Comparison of ENCODE assay signal across 1 fruit fly cellular context in genomic region chr3L:8446050-8446781, dm6.
TF ChIP-seq lines count a peak whose summit lies in the region.

No protein-coding gene starts in this region.

TF ChIP-seq in whole organism, embryonic, 481 proteins besides CTCF, POLR2A, EP300 and RAD21 (continued from another document and continues in another):
- TF ChIP-seq CG5180 (GFP tag; optimal IDR thresholded peaks at IDR 0.05; lab: Kevin White, UChicago) (peak; percentile 12), CG12155 (GFP tag; optimal IDR thresholded peaks at IDR 0.05; lab: Kevin White, UChicago) (peak; percentile 67), Hsf (GFP tag; optimal IDR thresholded peaks at IDR 0.05; lab: Kevin White, UChicago) (peak; percentile 54), NC2β (GFP tag; optimal IDR thresholded peaks at IDR 0.05; lab: Kevin White, UChicago) (no peak), mirr (GFP tag; optimal IDR thresholded peaks at IDR 0.05; lab: Kevin White, UChicago) (peak; percentile 58), pb (GFP tag; optimal IDR thresholded peaks at IDR 0.05; lab: Kevin White, UChicago) (no peak), da (GFP tag; optimal IDR thresholded peaks at IDR 0.05; lab: Kevin White, UChicago) (no peak), repo (GFP tag; optimal IDR thresholded peaks at IDR 0.05; lab: Kevin White, UChicago) (no peak), Sox100B (GFP tag; optimal IDR thresholded peaks at IDR 0.05; lab: Kevin White, UChicago) (peak; percentile 32), Antp (GFP tag; optimal IDR thresholded peaks at IDR 0.05; lab: Kevin White, UChicago) (peak; percentile 43), hkb (optimal IDR thresholded peaks at IDR 0.05; lab: Kevin White, UChicago) (no peak), hkb (GFP tag; IDR thresholded peaks at IDR 0.05; lab: Robert Waterston, UW) (peak; percentile 66), cas (GFP tag; IDR thresholded peaks at IDR 0.05; lab: Robert Waterston, UW) (no peak), CG30403 (GFP tag; optimal IDR thresholded peaks at IDR 0.05; lab: Kevin White, UChicago) (peak; percentile 62), CG12744 (GFP tag; optimal IDR thresholded peaks at IDR 0.05; lab: Kevin White, UChicago) (no peak), Mrtf (GFP tag; IDR thresholded peaks at IDR 0.05; lab: Robert Waterston, UW) (peak; percentile 46; the same call in 1 of the 3 replicates), exex (tag; optimal IDR thresholded peaks at IDR 0.05; lab: Kevin White, UChicago) (peak; percentile 40), Vsx1 (GFP tag; optimal IDR thresholded peaks at IDR 0.05; lab: Kevin White, UChicago) (no peak), twi (tag; optimal IDR thresholded peaks at IDR 0.05; lab: Kevin White, UChicago) (no peak), CG9215 (GFP tag; IDR thresholded peaks at IDR 0.05; lab: Robert Waterston, UW) (0 out of 2 replicates have a peak, but pooled peaks have one; percentile 7), CG9817 (tag; optimal IDR thresholded peaks at IDR 0.05; lab: Kevin White, UChicago) (peak; percentile 60), CG13296 (GFP tag; optimal IDR thresholded peaks at IDR 0.05; lab: Kevin White, UChicago) (peak; percentile 69), lmd (GFP tag; IDR thresholded peaks at IDR 0.05; lab: Robert Waterston, UW) (peak; percentile 63; the same call in 1 of the 2 replicates), CG11504 (tag; optimal IDR thresholded peaks at IDR 0.05; lab: Kevin White, UChicago) (peak; percentile 71), CG12391 (tag; optimal IDR thresholded peaks at IDR 0.05; lab: Kevin White, UChicago) (peak; percentile 54), CG42726 (GFP tag; IDR thresholded peaks at IDR 0.05; lab: Robert Waterston, UW; ENCODE audit: partially characterized antibody) (no peak), CG18476 (GFP tag; optimal IDR thresholded peaks at IDR 0.05; lab: Kevin White, UChicago) (peak; percentile 5), CG5953 (GFP tag; IDR thresholded peaks at IDR 0.05; lab: Robert Waterston, UW) (peak; percentile 13; the same call in 1 of the 2 replicates), oc (tag; optimal IDR thresholded peaks at IDR 0.05; lab: Kevin White, UChicago) (no peak), CG4820 (GFP tag; optimal IDR thresholded peaks at IDR 0.05; lab: Kevin White, UChicago) (peak; percentile 3), CG10543 (GFP tag; optimal IDR thresholded peaks at IDR 0.05; lab: Kevin White, UChicago) (peak; percentile 65), HLH54F (GFP tag; optimal IDR thresholded peaks at IDR 0.05; lab: Kevin White, UChicago) (peak; percentile 35), E2f2 (GFP tag; IDR thresholded peaks at IDR 0.05; lab: Robert Waterston, UW) (peak; percentile 22; the same call in 1 of the 2 replicates), eyg (GFP tag; optimal IDR thresholded peaks at IDR 0.05; lab: Kevin White, UChicago) (no peak), Dek (tag; optimal IDR thresholded peaks at IDR 0.05; lab: Kevin White, UChicago) (peak; percentile 38), cwo (GFP tag; optimal IDR thresholded peaks at IDR 0.05; lab: Kevin White, UChicago) (peak; percentile 30), Sry-δ (GFP tag; optimal IDR thresholded peaks at IDR 0.05; lab: Kevin White, UChicago) (peak; percentile 16), CG3281 (GFP tag; optimal IDR thresholded peaks at IDR 0.05; lab: Kevin White, UChicago) (peak; percentile 69), grau (tag; optimal IDR thresholded peaks at IDR 0.05; lab: Kevin White, UChicago) (peak; percentile 75), B-H2 (GFP tag; optimal IDR thresholded peaks at IDR 0.05; lab: Kevin White, UChicago) (peak; percentile 46), Ada2b (GFP tag; IDR thresholded peaks at IDR 0.05; lab: Robert Waterston, UW) (peak; percentile 59), CG13424 (tag; optimal IDR thresholded peaks at IDR 0.05; lab: Kevin White, UChicago) (peak; percentile 59), slou (GFP tag; optimal IDR thresholded peaks at IDR 0.05; lab: Kevin White, UChicago) (peak; percentile 1), CG12942 (GFP tag; optimal IDR thresholded peaks at IDR 0.05; lab: Kevin White, UChicago) (no peak), CG14710 (tag; optimal IDR thresholded peaks at IDR 0.05; lab: Kevin White, UChicago) (no peak), tio (GFP tag; optimal IDR thresholded peaks at IDR 0.05; lab: Kevin White, UChicago) (peak; percentile 46), nau (GFP tag; optimal IDR thresholded peaks at IDR 0.05; lab: Kevin White, UChicago) (no peak), her (GFP tag; optimal IDR thresholded peaks at IDR 0.05; lab: Kevin White, UChicago) (peak; percentile 64), Mad (GFP tag; optimal IDR thresholded peaks at IDR 0.05; lab: Kevin White, UChicago) (peak; percentile 17), CG9932 (GFP tag; IDR thresholded peaks at IDR 0.05; lab: Robert Waterston, UW) (peak; percentile 79), unpg (GFP tag; optimal IDR thresholded peaks at IDR 0.05; lab: Kevin White, UChicago) (peak; percentile 72), seq (GFP tag; IDR thresholded peaks at IDR 0.05; lab: Robert Waterston, UW) (peak; percentile 45; the same call in 1 of the 2 replicates), fd96Cb (tag; optimal IDR thresholded peaks at IDR 0.05; lab: Kevin White, UChicago) (peak; percentile 26), CG43689 (GFP tag; IDR thresholded peaks at IDR 0.05; lab: Robert Waterston, UW) (no peak), CG1603 (tag; optimal IDR thresholded peaks at IDR 0.05; lab: Kevin White, UChicago) (peak; percentile 37), Fer1 (GFP tag; optimal IDR thresholded peaks at IDR 0.05; lab: Kevin White, UChicago) (peak; percentile 66), CG11695 (GFP tag; IDR thresholded peaks at IDR 0.05; lab: Robert Waterston, UW) (peak; percentile 79), ham (GFP tag; IDR thresholded peaks at IDR 0.05; lab: Robert Waterston, UW) (no peak), lola (GFP tag; optimal IDR thresholded peaks at IDR 0.05; lab: Kevin White, UChicago) (no peak), CG1647 (GFP tag; optimal IDR thresholded peaks at IDR 0.05; lab: Kevin White, UChicago) (peak; percentile 2), Med (GFP tag; lab: Kevin White, UChicago) (peak; percentile 95), gro (GFP tag; optimal IDR thresholded peaks at IDR 0.05; lab: Kevin White, UChicago) (peak; percentile 60), btn (GFP tag; optimal IDR thresholded peaks at IDR 0.05; lab: Kevin White, UChicago) (no peak), corto (GFP tag; optimal IDR thresholded peaks at IDR 0.05; lab: Kevin White, UChicago) (no peak), tll (GFP tag; optimal IDR thresholded peaks at IDR 0.05; lab: Kevin White, UChicago) (no peak), Rfx (GFP tag; IDR thresholded peaks at IDR 0.05; lab: Robert Waterston, UW) (peak; percentile 80), CG31365 (tag; optimal IDR thresholded peaks at IDR 0.05; lab: Kevin White, UChicago) (peak; percentile 30), CG10147 (GFP tag; optimal IDR thresholded peaks at IDR 0.05; lab: Kevin White, UChicago) (peak; percentile 69), Camta (GFP tag; optimal IDR thresholded peaks at IDR 0.05; lab: Kevin White, UChicago) (peak; percentile 34), Side (GFP tag; optimal IDR thresholded peaks at IDR 0.05; lab: Kevin White, UChicago) (peak; percentile 26), CG7928 (GFP tag; optimal IDR thresholded peaks at IDR 0.05; lab: Kevin White, UChicago) (peak; percentile 37), p53 (GFP tag; optimal IDR thresholded peaks at IDR 0.05; lab: Kevin White, UChicago) (no peak), CG17186 (GFP tag; optimal IDR thresholded peaks at IDR 0.05; lab: Kevin White, UChicago) (no peak), dm (GFP tag; optimal IDR thresholded peaks at IDR 0.05; lab: Kevin White, UChicago) (no peak), caup (GFP tag; optimal IDR thresholded peaks at IDR 0.05; lab: Kevin White, UChicago; ENCODE audit: severe bottlenecking) (peak; percentile 70), ewg (GFP tag; optimal IDR thresholded peaks at IDR 0.05; lab: Kevin White, UChicago) (no peak), ranshi (GFP tag; IDR thresholded peaks at IDR 0.05; lab: Robert Waterston, UW) (0 out of 2 replicates have a peak, but pooled peaks have one; percentile 55), CG17328 (GFP tag; IDR thresholded peaks at IDR 0.05; lab: Robert Waterston, UW) (peak; percentile 43; the same call in 1 of the 2 replicates), CG6689 (GFP tag; IDR thresholded peaks at IDR 0.05; lab: Robert Waterston, UW) (peak; percentile 31; the same call in 1 of the 2 replicates), CG11398 (GFP tag; optimal IDR thresholded peaks at IDR 0.05; lab: Kevin White, UChicago) (peak; percentile 33), Hr3 (GFP tag; optimal IDR thresholded peaks at IDR 0.05; lab: Kevin White, UChicago) (peak; percentile 6), ERR (GFP tag; optimal IDR thresholded peaks at IDR 0.05; lab: Kevin White, UChicago) (peak; percentile 55), Trl (optimal IDR thresholded peaks at IDR 0.05; lab: Kevin White, UChicago) (no peak), Trl (GFP tag; optimal IDR thresholded peaks at IDR 0.05; lab: Kevin White, UChicago) (peak; percentile 10), CG2712 (tag; optimal IDR thresholded peaks at IDR 0.05; lab: Kevin White, UChicago) (peak; percentile 0), CG7556 (GFP tag; optimal IDR thresholded peaks at IDR 0.05; lab: Kevin White, UChicago) (peak; percentile 40), NfI (GFP tag; optimal IDR thresholded peaks at IDR 0.05; lab: Kevin White, UChicago) (peak; percentile 65), scrt (GFP tag; optimal IDR thresholded peaks at IDR 0.05; lab: Kevin White, UChicago) (peak; percentile 59), CG18619 (GFP tag; optimal IDR thresholded peaks at IDR 0.05; lab: Kevin White, UChicago) (peak; percentile 36), CG10366 (GFP tag; IDR thresholded peaks at IDR 0.05; lab: Robert Waterston, UW) (peak; percentile 50; the same call in 1 of the 2 replicates), zen (tag; optimal IDR thresholded peaks at IDR 0.05; lab: Kevin White, UChicago) (no peak), chm (GFP tag; IDR thresholded peaks at IDR 0.05; lab: Robert Waterston, UW) (peak; percentile 28; the same call in 1 of the 2 replicates), CG1792 (GFP tag; optimal IDR thresholded peaks at IDR 0.05; lab: Kevin White, UChicago) (peak; percentile 36), tx (GFP tag; optimal IDR thresholded peaks at IDR 0.05; lab: Kevin White, UChicago) (peak; percentile 55), lab (GFP tag; optimal IDR thresholded peaks at IDR 0.05; lab: Kevin White, UChicago) (peak; percentile 79), Xrp1 (GFP tag; IDR thresholded peaks at IDR 0.05; lab: Robert Waterston, UW) (peak; percentile 43; the same call in 1 of the 2 replicates), Deaf1 (tag; optimal IDR thresholded peaks at IDR 0.05; lab: Kevin White, UChicago) (peak; percentile 14), nmo (GFP tag; optimal IDR thresholded peaks at IDR 0.05; lab: Kevin White, UChicago) (peak; percentile 39), tin (GFP tag; optimal IDR thresholded peaks at IDR 0.05; lab: Kevin White, UChicago) (peak; percentile 14), Gug (GFP tag; IDR thresholded peaks at IDR 0.05; lab: Robert Waterston, UW) (peak; percentile 15; the same call in 1 of the 4 replicates), CG11085 (GFP tag; IDR thresholded peaks at IDR 0.05; lab: Robert Waterston, UW) (no peak), schlank (tag; optimal IDR thresholded peaks at IDR 0.05; lab: Kevin White, UChicago) (peak; percentile 60), CG8924 (tag; optimal IDR thresholded peaks at IDR 0.05; lab: Kevin White, UChicago) (peak; percentile 52), slp2 (GFP tag; optimal IDR thresholded peaks at IDR 0.05; lab: Kevin White, UChicago) (peak; percentile 15), Meics (GFP tag; optimal IDR thresholded peaks at IDR 0.05; lab: Kevin White, UChicago) (peak; percentile 61), CG12071 (GFP tag; optimal IDR thresholded peaks at IDR 0.05; lab: Kevin White, UChicago) (peak; percentile 68), Ptx1 (GFP tag; IDR thresholded peaks at IDR 0.05; lab: Robert Waterston, UW) (0 out of 2 replicates have a peak, but pooled peaks have one; percentile 11), CG8290 (GFP tag; optimal IDR thresholded peaks at IDR 0.05; lab: Kevin White, UChicago) (no peak), CG8290 (tag; optimal IDR thresholded peaks at IDR 0.05; lab: Kevin White, UChicago) (peak in 1 of 2 experiments; percentile 70), CG3163 (GFP tag; optimal IDR thresholded peaks at IDR 0.05; lab: Kevin White, UChicago) (peak; percentile 18), CG17568 (GFP tag; optimal IDR thresholded peaks at IDR 0.05; lab: Kevin White, UChicago) (peak; percentile 56), Hr51 (GFP tag; optimal IDR thresholded peaks at IDR 0.05; lab: Kevin White, UChicago) (peak in 1 of 2 experiments; percentile 75), sc (optimal IDR thresholded peaks at IDR 0.05; lab: Kevin White, UChicago) (no peak), sc (GFP tag; optimal IDR thresholded peaks at IDR 0.05; lab: Kevin White, UChicago) (no peak), tap (tag; optimal IDR thresholded peaks at IDR 0.05; lab: Kevin White, UChicago) (peak; percentile 51), Hand (GFP tag; optimal IDR thresholded peaks at IDR 0.05; lab: Kevin White, UChicago) (peak; percentile 0), HLH3B (GFP tag; IDR thresholded peaks at IDR 0.05; lab: Robert Waterston, UW) (peak; percentile 19; the same call in 1 of the 2 replicates), Dad (GFP tag; optimal IDR thresholded peaks at IDR 0.05; lab: Kevin White, UChicago) (peak; percentile 2), crc (GFP tag; optimal IDR thresholded peaks at IDR 0.05; lab: Kevin White, UChicago) (peak; percentile 55), Atf6 (GFP tag; IDR thresholded peaks at IDR 0.05; lab: Robert Waterston, UW) (peak; percentile 65), C15 (GFP tag; IDR thresholded peaks at IDR 0.05; lab: Robert Waterston, UW) (peak; percentile 41; the same call in 1 of the 3 replicates), Mes4 (GFP tag; optimal IDR thresholded peaks at IDR 0.05; lab: Kevin White, UChicago) (peak; percentile 5), Oli (tag; optimal IDR thresholded peaks at IDR 0.05; lab: Kevin White, UChicago) (peak; percentile 49), Fer2 (tag; optimal IDR thresholded peaks at IDR 0.05; lab: Kevin White, UChicago) (peak; percentile 6), CG10267 (tag; optimal IDR thresholded peaks at IDR 0.05; lab: Kevin White, UChicago) (peak; percentile 20), Lpt (GFP tag; optimal IDR thresholded peaks at IDR 0.05; lab: Kevin White, UChicago) (no peak), sd (tag; optimal IDR thresholded peaks at IDR 0.05; lab: Kevin White, UChicago) (peak; percentile 95), Awh (GFP tag; IDR thresholded peaks at IDR 0.05; lab: Robert Waterston, UW) (no peak), Xbp1 (GFP tag; optimal IDR thresholded peaks at IDR 0.05; lab: Kevin White, UChicago) (peak; percentile 62), CG8944 (GFP tag; optimal IDR thresholded peaks at IDR 0.05; lab: Kevin White, UChicago) (peak; percentile 25), CG1233 (GFP tag; optimal IDR thresholded peaks at IDR 0.05; lab: Kevin White, UChicago) (peak; percentile 54)
